Worm (Caenorhabditis elegans): ENCODE results near the gene F28C1.1.

Gene F28C1.1

DNA sequence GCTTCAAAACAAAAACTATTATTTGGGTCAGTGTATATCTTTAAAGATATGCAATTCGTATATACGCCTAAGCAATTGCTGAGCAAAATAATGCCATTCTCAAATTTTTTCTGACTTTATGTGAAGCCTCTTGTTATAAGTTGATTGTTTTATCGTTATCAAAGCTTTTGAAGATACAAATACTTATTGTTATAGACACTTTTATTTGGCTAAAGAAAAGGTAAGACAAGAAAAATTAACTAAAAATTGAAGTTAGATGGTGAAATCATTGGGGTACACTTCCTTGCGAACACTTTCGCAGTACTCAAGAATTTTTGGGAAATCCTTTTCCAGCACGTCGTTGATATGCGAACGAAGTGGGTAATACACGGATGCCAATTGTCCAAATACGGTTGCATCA is 38.3 kb upstream of the F28C1.1 start:
- TF ChIP-seq cog-1 (tag; optimal IDR thresholded peaks at IDR 0.05) (no peak), ref-1 (GFP tag; conservative IDR thresholded peaks at IDR 0.05) (no peak), flt-1 (GFP tag; IDR thresholded peaks at IDR 0.05) (no peak), ztf-29 (GFP tag; IDR thresholded peaks at IDR 0.05) (no peak), T22C8.4 (GFP tag; IDR thresholded peaks at IDR 0.05) (no peak), tab-1 (GFP tag; IDR thresholded peaks at IDR 0.05) (no peak), klf-2 (GFP tag; conservative IDR thresholded peaks at IDR 0.05) (no peak), ztf-23 (GFP tag; IDR thresholded peaks at IDR 0.05) (no peak), med-1 (GFP tag; optimal IDR thresholded peaks at IDR 0.05; ENCODE audit: insufficient read depth) (no peak)

DNA sequence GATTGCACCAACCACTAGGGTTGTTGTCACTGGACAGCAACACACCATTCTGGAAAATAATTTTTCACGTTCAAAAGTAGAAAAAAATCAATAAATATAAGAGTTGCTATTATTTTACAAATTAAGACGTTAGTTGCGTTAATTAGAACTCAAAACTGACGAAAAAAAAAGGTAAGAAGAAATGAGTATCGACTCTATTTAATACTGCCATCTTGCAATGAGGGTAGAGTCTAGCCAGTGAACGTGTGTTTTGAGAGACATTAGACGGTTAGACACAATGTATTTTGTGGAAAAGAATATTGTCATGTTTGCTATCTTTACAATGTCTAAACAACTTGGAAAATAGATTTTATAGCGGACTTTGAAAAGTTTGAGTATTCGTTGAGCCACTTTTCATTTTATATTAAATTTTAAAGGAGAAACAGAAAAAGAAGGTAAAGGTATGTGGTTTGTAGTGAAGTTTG is 36.9 kb upstream of the F28C1.1 start, which contains the start of gene cdr-6:
cdr-6 (minus strand) TSS at position 51 of the 464 bp plus-strand sequence.
- TF ChIP-seq ztf-29 (GFP tag; IDR thresholded peaks at IDR 0.05) (no peak), klf-2 (GFP tag; conservative IDR thresholded peaks at IDR 0.05) (no peak), ref-1 (GFP tag; conservative IDR thresholded peaks at IDR 0.05) (no peak)

DNA sequence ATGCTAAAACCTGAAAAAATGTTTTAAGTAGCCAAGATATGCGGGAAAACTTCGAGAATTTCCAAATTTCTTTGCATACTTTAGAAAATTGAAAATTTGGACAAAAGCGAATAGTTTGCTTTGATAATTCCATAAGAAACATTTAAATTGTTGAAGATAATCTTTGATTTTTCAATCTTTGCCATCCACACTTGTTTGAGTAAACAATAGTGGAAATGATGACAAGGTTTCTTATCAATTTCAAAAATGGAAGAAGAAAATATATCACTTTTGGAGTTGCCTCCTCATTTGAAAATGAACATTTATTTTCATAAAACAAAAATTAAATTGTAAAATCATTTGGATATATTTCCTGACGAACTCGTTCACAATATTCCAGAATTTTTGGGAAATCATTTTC is 36.2 kb upstream of the F28C1.1 start:
- TF ChIP-seq flt-1 (GFP tag; IDR thresholded peaks at IDR 0.05): no peak
- TF ChIP-seq ref-1 (GFP tag; conservative IDR thresholded peaks at IDR 0.05): no peak
- no peak for TF ChIP-seq ztf-23 (GFP tag; IDR thresholded peaks at IDR 0.05)
- TF ChIP-seq ztf-29 (GFP tag; IDR thresholded peaks at IDR 0.05): no peak
- no peak for TF ChIP-seq T22C8.4 (GFP tag; IDR thresholded peaks at IDR 0.05)
- no peak for TF ChIP-seq klf-2 (GFP tag; conservative IDR thresholded peaks at IDR 0.05)
- TF ChIP-seq tab-1 (GFP tag; IDR thresholded peaks at IDR 0.05): no peak
- no peak for TF ChIP-seq med-1 (GFP tag; optimal IDR thresholded peaks at IDR 0.05; ENCODE audit: insufficient read depth)
- TF ChIP-seq cog-1 (tag; optimal IDR thresholded peaks at IDR 0.05): no peak

DNA sequence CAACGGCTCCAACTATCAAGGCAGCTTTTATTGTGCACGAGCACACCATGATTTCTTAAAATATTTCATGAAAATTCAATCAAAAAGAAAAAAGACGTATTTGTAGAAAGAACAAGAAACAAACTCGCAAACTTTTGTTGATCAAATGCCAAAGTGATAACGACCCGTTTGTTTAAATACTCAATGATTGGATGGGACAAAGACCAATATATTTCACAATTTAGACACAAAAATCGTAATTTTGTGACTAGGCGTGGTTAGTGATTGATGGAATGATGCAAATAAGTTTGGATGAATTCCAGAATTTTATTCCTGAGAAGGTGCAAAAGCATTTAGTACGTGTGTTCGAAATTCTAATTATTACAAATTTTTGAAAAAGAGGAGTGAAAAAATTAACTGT is 34.9 kb upstream of the F28C1.1 start, which contains the start of gene cdr-2:
cdr-2 (minus strand) TSS at position 54 of the 400 bp plus-strand sequence.
- TF ChIP-seq T22C8.4 (GFP tag; IDR thresholded peaks at IDR 0.05): no peak
- no peak for TF ChIP-seq ztf-29 (GFP tag; IDR thresholded peaks at IDR 0.05)
- TF ChIP-seq flt-1 (GFP tag; IDR thresholded peaks at IDR 0.05): no peak
- TF ChIP-seq cog-1 (tag; optimal IDR thresholded peaks at IDR 0.05): no peak
- no peak for TF ChIP-seq med-1 (GFP tag; optimal IDR thresholded peaks at IDR 0.05; ENCODE audit: insufficient read depth)

DNA sequence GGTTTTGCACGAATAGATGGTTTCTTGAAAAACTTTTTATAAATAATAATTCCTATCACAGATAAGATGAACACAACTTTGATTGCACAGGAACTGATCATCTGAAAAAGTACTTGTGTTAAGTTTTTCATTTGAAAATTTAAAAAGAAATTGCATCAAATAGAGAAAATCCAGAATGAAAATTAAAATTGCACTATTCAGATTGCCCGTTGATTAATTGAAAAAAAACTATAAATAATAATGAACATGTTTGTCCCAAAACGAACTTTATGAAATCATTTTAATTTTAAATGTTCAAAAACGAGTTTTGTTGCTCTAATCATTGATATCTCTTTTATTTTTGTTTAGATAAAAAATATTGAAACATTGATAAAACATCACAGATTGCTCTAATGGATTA is 33.3 kb upstream of the F28C1.1 start, which contains the start of gene cdr-3:
cdr-3 (minus strand) TSS at position 101 of the 400 bp plus-strand sequence.
- TF ChIP-seq ztf-29 (GFP tag; IDR thresholded peaks at IDR 0.05): no peak
- TF ChIP-seq klf-2 (GFP tag; conservative IDR thresholded peaks at IDR 0.05): no peak
- TF ChIP-seq cog-1 (tag; optimal IDR thresholded peaks at IDR 0.05): no peak
- TF ChIP-seq flt-1 (GFP tag; IDR thresholded peaks at IDR 0.05): no peak
- TF ChIP-seq ztf-23 (GFP tag; IDR thresholded peaks at IDR 0.05): no peak
- TF ChIP-seq T22C8.4 (GFP tag; IDR thresholded peaks at IDR 0.05): no peak
- no peak for TF ChIP-seq med-1 (GFP tag; optimal IDR thresholded peaks at IDR 0.05; ENCODE audit: insufficient read depth)
- no peak for TF ChIP-seq ref-1 (GFP tag; conservative IDR thresholded peaks at IDR 0.05)
- TF ChIP-seq tab-1 (GFP tag; IDR thresholded peaks at IDR 0.05): no peak

DNA sequence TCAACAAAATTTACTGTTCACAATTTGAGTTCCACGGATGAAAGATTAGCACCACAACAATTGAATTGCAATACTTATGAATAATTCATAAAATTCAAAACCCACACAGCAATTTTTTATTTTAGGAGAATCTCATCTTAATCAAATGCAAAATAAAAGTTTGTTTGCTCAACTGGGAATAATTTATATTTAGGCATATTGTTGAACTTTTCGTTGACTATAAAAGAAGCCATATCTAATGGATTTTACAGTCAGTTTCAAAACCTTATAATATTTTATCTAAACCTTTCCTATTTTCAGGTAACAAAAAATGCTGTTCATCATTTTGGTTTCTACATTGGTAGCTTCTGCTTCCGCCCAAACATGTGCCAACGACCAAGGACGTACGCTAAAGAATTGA is 32.3 kb upstream of the F28C1.1 start, which contains the start of gene C54D10.3:
C54D10.3 (plus strand) TSS at position 301 of the 400 bp plus-strand sequence.
- no peak for TF ChIP-seq flt-1 (GFP tag; IDR thresholded peaks at IDR 0.05)
- TF ChIP-seq ztf-29 (GFP tag; IDR thresholded peaks at IDR 0.05): no peak
- TF ChIP-seq ztf-23 (GFP tag; IDR thresholded peaks at IDR 0.05): no peak
- TF ChIP-seq tab-1 (GFP tag; IDR thresholded peaks at IDR 0.05): no peak
- no peak for TF ChIP-seq cog-1 (tag; optimal IDR thresholded peaks at IDR 0.05)
- no peak for TF ChIP-seq ref-1 (GFP tag; conservative IDR thresholded peaks at IDR 0.05)
- TF ChIP-seq med-1 (GFP tag; optimal IDR thresholded peaks at IDR 0.05; ENCODE audit: insufficient read depth): no peak
- no peak for TF ChIP-seq klf-2 (GFP tag; conservative IDR thresholded peaks at IDR 0.05)
- TF ChIP-seq T22C8.4 (GFP tag; IDR thresholded peaks at IDR 0.05): no peak

DNA sequence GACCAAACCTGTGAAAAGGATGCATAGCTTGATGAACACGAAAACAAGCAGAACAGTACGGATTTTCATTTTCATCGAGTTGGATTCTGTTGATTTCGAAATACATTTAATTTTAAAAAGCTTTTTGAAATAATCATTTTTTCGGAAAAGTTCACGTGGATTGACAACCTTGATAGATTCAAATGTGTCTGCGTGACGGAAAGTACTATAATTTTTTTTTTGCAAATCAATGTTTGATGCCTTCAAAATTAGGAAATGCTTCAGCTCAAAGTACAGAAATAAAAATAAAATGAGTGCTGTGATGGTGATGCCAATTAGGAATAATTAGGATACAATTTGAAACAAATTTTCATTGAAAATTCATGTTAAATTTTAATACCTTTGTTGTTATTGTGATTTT is 29.8 kb upstream of the F28C1.1 start, which contains the start of gene C54D10.4:
C54D10.4 (minus strand) TSS at position 101 of the 400 bp plus-strand sequence.
- TF ChIP-seq ref-1 (GFP tag; conservative IDR thresholded peaks at IDR 0.05) (no peak), ztf-29 (GFP tag; IDR thresholded peaks at IDR 0.05) (no peak), med-1 (GFP tag; optimal IDR thresholded peaks at IDR 0.05; ENCODE audit: insufficient read depth) (no peak), cog-1 (tag; optimal IDR thresholded peaks at IDR 0.05) (no peak), klf-2 (GFP tag; conservative IDR thresholded peaks at IDR 0.05) (no peak), T22C8.4 (GFP tag; IDR thresholded peaks at IDR 0.05) (no peak), flt-1 (GFP tag; IDR thresholded peaks at IDR 0.05) (no peak), tab-1 (GFP tag; IDR thresholded peaks at IDR 0.05) (no peak), ztf-23 (GFP tag; IDR thresholded peaks at IDR 0.05) (no peak)

DNA sequence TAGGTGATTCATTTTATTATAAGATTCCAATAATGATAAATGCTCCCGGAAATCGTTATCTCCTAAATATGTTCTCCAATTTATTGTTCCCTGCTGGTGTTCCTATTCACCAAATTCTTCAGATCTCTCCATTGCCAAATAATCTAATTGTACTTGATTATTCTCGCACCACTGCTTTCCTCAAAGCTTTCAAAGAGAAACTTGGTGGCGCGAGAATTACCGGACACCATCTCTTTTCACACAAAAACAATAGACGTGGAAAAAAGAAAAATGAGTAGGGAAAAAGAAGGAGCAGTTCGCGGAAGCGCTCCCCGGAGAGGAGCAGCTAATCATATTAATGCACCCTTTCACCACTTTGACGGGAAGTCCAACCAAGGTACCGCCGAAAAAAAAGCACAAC is 29.2 kb upstream of the F28C1.1 start:
- TF ChIP-seq flt-1 (GFP tag; IDR thresholded peaks at IDR 0.05): no peak
- TF ChIP-seq T22C8.4 (GFP tag; IDR thresholded peaks at IDR 0.05): no peak
- no peak for TF ChIP-seq ref-1 (GFP tag; conservative IDR thresholded peaks at IDR 0.05)
- no peak for TF ChIP-seq klf-2 (GFP tag; conservative IDR thresholded peaks at IDR 0.05)
- TF ChIP-seq ztf-23 (GFP tag; IDR thresholded peaks at IDR 0.05): no peak
- TF ChIP-seq ztf-29 (GFP tag; IDR thresholded peaks at IDR 0.05): no peak
- TF ChIP-seq cog-1 (tag; optimal IDR thresholded peaks at IDR 0.05): no peak
- TF ChIP-seq med-1 (GFP tag; optimal IDR thresholded peaks at IDR 0.05; ENCODE audit: insufficient read depth): no peak
- no peak for TF ChIP-seq tab-1 (GFP tag; IDR thresholded peaks at IDR 0.05)

DNA sequence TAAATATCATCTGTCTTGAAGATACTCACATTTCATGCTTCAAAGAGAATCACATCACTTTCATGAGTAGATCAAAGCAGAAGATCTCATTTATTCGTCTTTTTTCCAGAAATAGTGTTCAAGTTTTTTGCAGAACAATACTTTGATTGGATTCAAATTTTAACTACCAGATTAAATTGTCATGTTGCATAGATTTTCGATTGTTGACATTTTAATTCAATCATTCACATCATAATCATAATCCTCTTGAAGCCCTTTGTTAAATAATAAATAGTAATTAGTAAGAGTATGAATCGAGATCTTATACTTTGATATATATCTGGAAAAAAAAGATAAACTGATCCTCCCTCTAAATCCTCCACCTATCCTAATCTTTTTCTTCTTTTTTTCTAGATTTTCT is 22.8 kb upstream of the F28C1.1 start:
- TF ChIP-seq ztf-29 (GFP tag; IDR thresholded peaks at IDR 0.05) (no peak), ztf-23 (GFP tag; IDR thresholded peaks at IDR 0.05) (no peak), flt-1 (GFP tag; IDR thresholded peaks at IDR 0.05) (no peak), med-1 (GFP tag; optimal IDR thresholded peaks at IDR 0.05; ENCODE audit: insufficient read depth) (no peak), T22C8.4 (GFP tag; IDR thresholded peaks at IDR 0.05) (no peak), klf-2 (GFP tag; conservative IDR thresholded peaks at IDR 0.05) (no peak), ref-1 (GFP tag; conservative IDR thresholded peaks at IDR 0.05) (no peak), cog-1 (tag; optimal IDR thresholded peaks at IDR 0.05) (no peak), tab-1 (GFP tag; IDR thresholded peaks at IDR 0.05) (no peak)

DNA sequence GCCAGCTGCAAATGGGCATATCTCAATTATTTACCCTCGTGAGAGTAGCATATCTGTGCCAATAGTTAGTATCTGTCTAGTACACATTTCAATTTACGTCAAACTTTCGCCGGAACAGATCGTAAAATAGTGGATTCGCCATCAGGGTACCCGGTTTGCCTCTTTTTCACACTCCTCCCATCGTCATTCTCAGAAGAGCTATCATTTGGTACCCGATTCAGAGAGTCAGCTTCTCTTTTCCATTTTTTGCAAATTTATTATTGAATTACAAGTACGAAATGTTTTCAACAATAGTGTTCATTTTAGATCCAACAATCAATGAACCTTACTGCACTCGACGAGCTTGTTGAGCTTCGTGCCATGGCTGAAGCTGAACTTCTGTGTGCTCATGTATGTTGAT is 21.6 kb upstream of the F28C1.1 start, which contains the start of gene C54D10.5:
C54D10.5 (plus strand) TSS at position 301 of the 400 bp plus-strand sequence.
- no peak for TF ChIP-seq ref-1 (GFP tag; conservative IDR thresholded peaks at IDR 0.05)

Measured in whole organism, midembryonic.